Worm (Caenorhabditis elegans) whole organism, L2 larva: ENCODE results near the gene sra-27.

Source experiments
- C34F6.9 ChIP-seq: fragments of 150-350 bp; optimal IDR thresholded peaks from 2 replicates; lab custom pipeline; 2014; ENCODE audit warnings: missing biosample characterization, missing genetic modification characterization
- R02D3.7 ChIP-seq: fragments of 150-350 bp; optimal IDR thresholded peaks from 2 replicates; lab custom pipeline; 2014; ENCODE audit warnings: missing biosample characterization, missing genetic modification characterization
- ZK546.5 ChIP-seq: sonication (generic microtip); optimal IDR thresholded peaks from 2 replicates; lab custom pipeline; 2017; ENCODE audit warnings: missing biosample characterization, missing genetic modification characterization
- alr-1 ChIP-seq: fragments of 150-350 bp; optimal IDR thresholded peaks from 2 replicates; lab custom pipeline; 2014; ENCODE audit warnings: missing biosample characterization, missing genetic modification characterization
- aly-2 ChIP-seq: fragments of 150-350 bp; optimal IDR thresholded peaks from 2 replicates; lab custom pipeline; 2014; ENCODE audit warnings: missing biosample characterization, missing genetic modification characterization
- ama-1 ChIP-seq: fragments of 150-350 bp; optimal IDR thresholded peaks from 2 replicates; lab custom pipeline; 2018; ENCODE audit warnings: inconsistent platforms
- blmp-1 ChIP-seq: sonication (generic microtip); optimal IDR thresholded peaks from 2 replicates; lab custom pipeline; 2017; ENCODE audit warnings: missing genetic modification characterization, mild to moderate bottlenecking, missing compliant biosample characterization, antibody characterized with exemption, moderate library complexity; ENCODE audit not compliant: insufficient read depth
- ceh-16 ChIP-seq: fragments of 150-350 bp; optimal IDR thresholded peaks from 2 replicates; lab custom pipeline; 2014; ENCODE audit warnings: missing biosample characterization, missing genetic modification characterization
- ceh-82 ChIP-seq: fragments of 150-350 bp; optimal IDR thresholded peaks from 2 replicates; lab custom pipeline; 2014; ENCODE audit warnings: missing biosample characterization, missing genetic modification characterization
- crh-2 ChIP-seq: sonication (generic microtip); optimal IDR thresholded peaks from 2 replicates; lab custom pipeline; 2017; ENCODE audit warnings: missing biosample characterization, missing genetic modification characterization
- egl-27 ChIP-seq: sonication (generic microtip); optimal IDR thresholded peaks from 3 replicates; lab custom pipeline; 2017; ENCODE audit warnings: missing biosample characterization, missing genetic modification reagents, missing genetic modification characterization
- elt-1 ChIP-seq: fragments of 150-350 bp; optimal IDR thresholded peaks from 2 replicates; lab custom pipeline; 2014; ENCODE audit warnings: missing biosample characterization, missing genetic modification characterization
- fos-1 ChIP-seq: fragments of 150-350 bp; optimal IDR thresholded peaks from 2 replicates; lab custom pipeline; 2014; ENCODE audit warnings: missing biosample characterization, missing genetic modification characterization
- gmeb-1 ChIP-seq: fragments of 150-350 bp; optimal IDR thresholded peaks from 2 replicates; lab custom pipeline; 2014; ENCODE audit warnings: missing biosample characterization, missing genetic modification characterization
- lin-11 ChIP-seq: fragments of 150-350 bp; sonication (generic microtip); optimal IDR thresholded peaks from 2 replicates; lab custom pipeline; 2014; ENCODE audit warnings: missing biosample characterization, missing genetic modification characterization, inconsistent platforms, mixed read lengths
- lin-13 ChIP-seq: fragments of 150-350 bp; optimal IDR thresholded peaks from 2 replicates; lab custom pipeline; 2014; ENCODE audit warnings: missing biosample characterization, missing genetic modification reagents, missing genetic modification characterization
- lsy-2 ChIP-seq, 2 experiments: fragments of 150-350 bp in 1 of 2; sonication (generic microtip) in 1 of 2; optimal IDR thresholded peaks; 2 replicates each; lab custom pipeline; 2014 to 2017; ENCODE audit warnings: missing biosample characterization in 2 of 2, missing genetic modification characterization in 2 of 2
- mab-5 ChIP-seq: fragments of 150-350 bp; optimal IDR thresholded peaks from 2 replicates; lab custom pipeline; 2014; ENCODE audit warnings: missing biosample characterization, missing genetic modification characterization
- mbf-1 ChIP-seq: sonication (generic microtip); optimal IDR thresholded peaks from 2 replicates; lab custom pipeline; 2017; ENCODE audit warnings: missing biosample characterization, missing genetic modification characterization
- mdl-1 ChIP-seq, 2 experiments: fragments of 150-350 bp in 1 of 2; sonication (generic microtip) in 1 of 2; optimal IDR thresholded peaks; 2 replicates each; lab custom pipeline; 2017; ENCODE audit warnings: missing biosample characterization in 2 of 2, missing genetic modification characterization in 2 of 2
- nhr-10 ChIP-seq: sonication (generic microtip); optimal IDR thresholded peaks from 2 replicates; lab custom pipeline; 2017; ENCODE audit warnings: missing biosample characterization, missing genetic modification characterization
- nhr-11 ChIP-seq: fragments of 150-350 bp; optimal IDR thresholded peaks from 2 replicates; lab custom pipeline; 2014; ENCODE audit warnings: missing biosample characterization, missing genetic modification characterization
- nhr-12 ChIP-seq: fragments of 150-350 bp; optimal IDR thresholded peaks from 2 replicates; lab custom pipeline; 2014; ENCODE audit warnings: missing biosample characterization, missing genetic modification characterization
- nhr-129 ChIP-seq: fragments of 150-350 bp; optimal IDR thresholded peaks from 2 replicates; lab custom pipeline; 2014; ENCODE audit warnings: missing biosample characterization, missing genetic modification characterization
- nhr-21 ChIP-seq: fragments of 150-350 bp; optimal IDR thresholded peaks from 2 replicates; lab custom pipeline; 2014; ENCODE audit warnings: missing biosample characterization, missing genetic modification characterization
- nhr-23 ChIP-seq: fragments of 150-350 bp; optimal IDR thresholded peaks from 2 replicates; lab custom pipeline; 2014; ENCODE audit warnings: missing biosample characterization, missing genetic modification reagents, missing genetic modification characterization
- nhr-237 ChIP-seq: fragments of 150-350 bp; optimal IDR thresholded peaks from 2 replicates; lab custom pipeline; 2014; ENCODE audit warnings: missing biosample characterization, missing genetic modification characterization
- nhr-25 ChIP-seq: fragments of 150-350 bp; sonication (generic microtip); optimal IDR thresholded peaks from 3 replicates; lab custom pipeline; 2014; ENCODE audit warnings: missing biosample characterization, missing genetic modification characterization
- nhr-6 ChIP-seq: fragments of 150-350 bp; optimal IDR thresholded peaks from 2 replicates; lab custom pipeline; 2014; ENCODE audit warnings: missing biosample characterization, missing genetic modification characterization
- peb-1 ChIP-seq: fragments of 150-350 bp; optimal IDR thresholded peaks from 2 replicates; lab custom pipeline; 2014; ENCODE audit warnings: missing biosample characterization, missing genetic modification characterization
- sem-4 ChIP-seq: fragments of 150-350 bp; optimal IDR thresholded peaks from 2 replicates; lab custom pipeline; 2014; ENCODE audit warnings: missing biosample characterization, missing genetic modification reagents, missing genetic modification characterization
- skn-1 ChIP-seq: sonication (generic microtip); optimal IDR thresholded peaks from 2 replicates; lab custom pipeline; 2017; ENCODE audit warnings: missing biosample characterization, missing genetic modification characterization
- sma-3 ChIP-seq: sonication (generic microtip); optimal IDR thresholded peaks from 2 replicates; lab custom pipeline; 2016; ENCODE audit warnings: missing genetic modification reagents, missing genetic modification characterization, missing compliant biosample characterization
- snpc-4 ChIP-seq: fragments of 150-350 bp; optimal IDR thresholded peaks from 2 replicates; lab custom pipeline; 2014; ENCODE audit warnings: missing biosample characterization, missing genetic modification characterization
- unc-39 ChIP-seq: fragments of 150-350 bp; optimal IDR thresholded peaks from 2 replicates; lab custom pipeline; 2014; ENCODE audit warnings: missing biosample characterization, missing genetic modification characterization
- zag-1 ChIP-seq: fragments of 150-350 bp; optimal IDR thresholded peaks from 2 replicates; lab custom pipeline; 2014; ENCODE audit warnings: missing biosample characterization, missing genetic modification characterization
- ztf-11 ChIP-seq: sonication (generic microtip); optimal IDR thresholded peaks from 2 replicates; lab custom pipeline; 2017; ENCODE audit warnings: missing biosample characterization, missing genetic modification characterization

sra-27 gene

ce11 chrII:6524501-6524977 lies 44.3 kb upstream of the sra-27 start, which contains the start of gene C56E6.2:
TSS of gene C56E6.2 (plus strand) at chrII:6524927.
- no peak for TF ChIP-seq ama-1 (lab: Kevin White, UChicago)
- TF ChIP-seq snpc-4 (tag; lab: Kevin White, UChicago) = no peak
- TF ChIP-seq nhr-129 (tag; lab: Kevin White, UChicago) = no peak
- no peak for TF ChIP-seq nhr-6 (tag; lab: Kevin White, UChicago)
- peak; percentile 16 for TF ChIP-seq fos-1 (tag; lab: Kevin White, UChicago)
- TF ChIP-seq nhr-237 = no peak
- TF ChIP-seq, all 48 proteins: peak for 1

- no peak for TF ChIP-seq nhr-23 (tag; lab: Kevin White, UChicago)
- TF ChIP-seq mbf-1 (tag; lab: Kevin White, UChicago) = no peak
- no peak for TF ChIP-seq aly-2 (tag; lab: Kevin White, UChicago)
- no peak for TF ChIP-seq skn-1
- TF ChIP-seq ZK546.5 (tag; lab: Kevin White, UChicago) = no peak
- TF ChIP-seq unc-39 (tag; lab: Kevin White, UChicago) = no peak
- TF ChIP-seq fos-1 (tag; lab: Kevin White, UChicago) = no peak
- no peak for TF ChIP-seq elt-1 (tag; lab: Kevin White, UChicago)
- TF ChIP-seq blmp-1 (tag; lab: Kevin White, UChicago) = no peak
- TF ChIP-seq, all 48 proteins: peak for 0
Measured at ce11 chrII:6526136-6526684, 42.6 kb upstream of the sra-27 start.

- TF ChIP-seq sem-4 (no peak), ztf-11 (tag; lab: Kevin White, UChicago) (no peak), aly-2 (tag; lab: Kevin White, UChicago) (no peak), ceh-82 (tag; lab: Kevin White, UChicago) (no peak), fos-1 (tag; lab: Kevin White, UChicago) (no peak), C34F6.9 (tag; lab: Kevin White, UChicago) (no peak), gmeb-1 (tag; lab: Kevin White, UChicago) (no peak)
Measured at ce11 chrII:6528629-6529028, 40.2 kb upstream of the sra-27 start, which contains the start of gene C56E6.4. TSS of gene C56E6.4 (minus strand) at chrII:6528729.

ce11 chrII:6531527-6531926 lies 37.3 kb upstream of the sra-27 start, which contains the start of gene abch-1:
TSS of gene abch-1 (minus strand) at chrII:6531627.
- TF ChIP-seq lin-11 (tag; lab: Kevin White, UChicago) = no peak
- TF ChIP-seq sem-4 = no peak
- no peak for TF ChIP-seq nhr-129 (tag; lab: Kevin White, UChicago)
- no peak for TF ChIP-seq peb-1
- no peak for TF ChIP-seq ZK546.5 (tag; lab: Kevin White, UChicago)
- TF ChIP-seq sma-3 = no peak
- no peak for TF ChIP-seq nhr-21
- no peak for TF ChIP-seq lin-13
- TF ChIP-seq nhr-11 (tag; lab: Kevin White, UChicago) = no peak
- no peak for TF ChIP-seq R02D3.7 (tag; lab: Kevin White, UChicago)
- TF ChIP-seq ama-1 (lab: Kevin White, UChicago) = no peak
- TF ChIP-seq zag-1 = no peak
- TF ChIP-seq nhr-25 (tag; lab: Kevin White, UChicago) = no peak
- no peak for TF ChIP-seq nhr-23 (tag; lab: Kevin White, UChicago)
- TF ChIP-seq alr-1 (tag; lab: Kevin White, UChicago) = no peak

ce11 chrII:6531940-6532339 lies 36.9 kb upstream of the sra-27 start, which contains the start of gene abcx-1:
TSS of gene abcx-1 (plus strand) at chrII:6532163.
- TF ChIP-seq crh-2 (tag; lab: Kevin White, UChicago) (no peak), lsy-2 (tag; optimal IDR thresholded peaks at IDR 0.05; lab: Kevin White, UChicago) (no peak), blmp-1 (tag; lab: Kevin White, UChicago) (no peak), nhr-10 (no peak), nhr-129 (tag; lab: Kevin White, UChicago) (no peak), peb-1 (no peak), nhr-21 (no peak), ceh-16 (tag; lab: Kevin White, UChicago) (no peak), mab-5 (tag; lab: Kevin White, UChicago) (no peak), nhr-6 (tag; lab: Kevin White, UChicago) (no peak), mdl-1 (tag; optimal IDR thresholded peaks at IDR 0.05; lab: Kevin White, UChicago) (no peak), mbf-1 (tag; lab: Kevin White, UChicago) (no peak), ztf-11 (tag; lab: Kevin White, UChicago) (no peak), R02D3.7 (tag; lab: Kevin White, UChicago) (no peak), nhr-25 (tag; lab: Kevin White, UChicago) (no peak), nhr-12 (no peak), elt-1 (tag; lab: Kevin White, UChicago) (no peak), nhr-23 (tag; lab: Kevin White, UChicago) (no peak), egl-27 (tag; lab: Kevin White, UChicago) (no peak)
- TF ChIP-seq, all 48 proteins: peak for 0
